Fruit fly (Drosophila melanogaster): Measurements from ENCODE around the gene Cyp6d5.

The Cyp6d5 gene

dm6 chr3R:14018430-14018786 lies 10.6 kb upstream of the Cyp6d5 start (continued):
- no peak for TF ChIP-seq tup (GFP tag; optimal IDR thresholded peaks at IDR 0.05)
- 0 out of 3 replicates have a peak, but pooled peaks have one; percentile 7 for TF ChIP-seq CG2199 (GFP tag; IDR thresholded peaks at IDR 0.05)
- TF ChIP-seq Adf1 (GFP tag; IDR thresholded peaks at IDR 0.05) = peak; percentile 94
- TF ChIP-seq Hr51 (GFP tag; optimal IDR thresholded peaks at IDR 0.05) = no peak
- no peak for TF ChIP-seq Ssrp (tag; optimal IDR thresholded peaks at IDR 0.05)
- TF ChIP-seq CG4404 (GFP tag; IDR thresholded peaks at IDR 0.05) = no peak
- no peak for TF ChIP-seq HLH3B (GFP tag; IDR thresholded peaks at IDR 0.05)
- no peak for TF ChIP-seq HmgD (GFP tag; optimal IDR thresholded peaks at IDR 0.05)
- TF ChIP-seq amos (GFP tag; IDR thresholded peaks at IDR 0.05; ENCODE audit: partially characterized antibody) = no peak
- no peak for TF ChIP-seq CG10209 (GFP tag; optimal IDR thresholded peaks at IDR 0.05)
- no peak for TF ChIP-seq nerfin-1 (tag; optimal IDR thresholded peaks at IDR 0.05)
- no peak for TF ChIP-seq CG30403 (GFP tag; optimal IDR thresholded peaks at IDR 0.05)
- TF ChIP-seq CG6813 (GFP tag; optimal IDR thresholded peaks at IDR 0.05) = peak; percentile 12
- no peak for TF ChIP-seq Mrtf (GFP tag; IDR thresholded peaks at IDR 0.05)
- no peak for TF ChIP-seq Mes4 (GFP tag; optimal IDR thresholded peaks at IDR 0.05)
- no peak for TF ChIP-seq YL-1 (GFP tag; optimal IDR thresholded peaks at IDR 0.05)
- TF ChIP-seq nom (GFP tag; optimal IDR thresholded peaks at IDR 0.05) = peak; percentile 63
- peak; percentile 97 for TF ChIP-seq chinmo (GFP tag; IDR thresholded peaks at IDR 0.05; ENCODE audit: partially characterized antibody)
- no peak for TF ChIP-seq CG2875 (GFP tag; optimal IDR thresholded peaks at IDR 0.05)
- TF ChIP-seq br (optimal IDR thresholded peaks at IDR 0.05) = no peak
- no peak for TF ChIP-seq h (optimal IDR thresholded peaks at IDR 0.05)
- TF ChIP-seq CG3838 (GFP tag; optimal IDR thresholded peaks at IDR 0.05) = peak; percentile 27
- no peak for TF ChIP-seq D19A (tag; optimal IDR thresholded peaks at IDR 0.05)
- no peak for TF ChIP-seq CG1832 (GFP tag; optimal IDR thresholded peaks at IDR 0.05)
- TF ChIP-seq sqz (GFP tag; optimal IDR thresholded peaks at IDR 0.05) = peak; percentile 86
- no peak for TF ChIP-seq C15 (GFP tag; IDR thresholded peaks at IDR 0.05)
- TF ChIP-seq pzg (GFP tag; optimal IDR thresholded peaks at IDR 0.05) = no peak
- no peak for TF ChIP-seq fru (optimal IDR thresholded peaks at IDR 0.05)
- peak; percentile 84; the same call in 2 of the 3 replicates for TF ChIP-seq sr (GFP tag; IDR thresholded peaks at IDR 0.05)
- TF ChIP-seq CG10147 (GFP tag; optimal IDR thresholded peaks at IDR 0.05) = no peak
- TF ChIP-seq CG3065 (GFP tag; optimal IDR thresholded peaks at IDR 0.05) = no peak
- TF ChIP-seq CG16779 (GFP tag; IDR thresholded peaks at IDR 0.05) = no peak
- no peak for TF ChIP-seq HLHmδ (GFP tag; optimal IDR thresholded peaks at IDR 0.05)
- TF ChIP-seq CG6683 (GFP tag; optimal IDR thresholded peaks at IDR 0.05) = no peak
- TF ChIP-seq CG4730 (GFP tag; IDR thresholded peaks at IDR 0.05) = no peak
- no peak for TF ChIP-seq Lpt (GFP tag; optimal IDR thresholded peaks at IDR 0.05)
- no peak for TF ChIP-seq lola (GFP tag; optimal IDR thresholded peaks at IDR 0.05)
- TF ChIP-seq psq (GFP tag; optimal IDR thresholded peaks at IDR 0.05) = no peak
- TF ChIP-seq CG7271 (tag; optimal IDR thresholded peaks at IDR 0.05) = no peak
- no peak for TF ChIP-seq CG10565 (GFP tag; optimal IDR thresholded peaks at IDR 0.05)
- no peak for TF ChIP-seq CG3407 (GFP tag; optimal IDR thresholded peaks at IDR 0.05)
- TF ChIP-seq Chrac-16 (GFP tag; optimal IDR thresholded peaks at IDR 0.05) = no peak
- TF ChIP-seq sd (tag; optimal IDR thresholded peaks at IDR 0.05) = peak; percentile 37
- TF ChIP-seq eyg (GFP tag; optimal IDR thresholded peaks at IDR 0.05) = no peak
- TF ChIP-seq CG31441 (GFP tag; IDR thresholded peaks at IDR 0.05) = peak; percentile 6
- TF ChIP-seq grn (GFP tag; optimal IDR thresholded peaks at IDR 0.05) = no peak
- no peak for TF ChIP-seq NK7.1 (GFP tag; optimal IDR thresholded peaks at IDR 0.05)

Measured in whole organism, embryonic.